Fruit fly (Drosophila melanogaster): ENCODE data around the gene CG12659.

The CG12659 gene

DNA sequence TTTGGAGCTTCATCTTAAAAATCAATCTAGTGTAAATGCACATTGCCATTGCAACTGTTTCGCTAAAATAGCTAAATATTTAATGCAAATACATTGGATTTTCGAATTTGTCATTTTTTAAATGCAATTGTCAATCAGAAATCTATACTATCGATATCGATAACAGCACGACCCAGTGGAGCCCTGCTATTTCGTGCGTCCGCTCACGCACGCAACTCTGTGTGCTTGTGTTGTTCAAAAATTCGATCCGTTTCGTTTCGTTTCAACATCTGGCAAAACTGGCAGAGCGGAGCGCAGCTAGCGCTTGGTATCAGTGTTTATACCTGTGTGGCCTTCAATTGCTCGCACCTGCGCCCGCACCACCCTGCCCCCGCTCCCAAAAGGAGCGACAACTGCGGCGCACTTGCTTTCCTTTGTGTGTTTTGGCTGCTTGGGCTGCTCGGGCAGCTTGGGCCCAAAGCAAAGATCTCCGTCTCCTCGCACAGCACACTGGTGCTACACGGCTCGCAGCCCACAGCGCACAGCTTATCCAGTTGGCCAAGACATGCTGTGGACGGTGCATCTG, 2.8 kb downstream of the CG12659 start, which contains the start of gene CG12081:
TSS of gene CG12081 (plus strand) at position 205 of the 565 bp plus-strand sequence.
- TF ChIP-seq CG17801 (GFP tag; optimal IDR thresholded peaks at IDR 0.05; ENCODE audit: partially characterized antibody): peak; percentile 19

DNA sequence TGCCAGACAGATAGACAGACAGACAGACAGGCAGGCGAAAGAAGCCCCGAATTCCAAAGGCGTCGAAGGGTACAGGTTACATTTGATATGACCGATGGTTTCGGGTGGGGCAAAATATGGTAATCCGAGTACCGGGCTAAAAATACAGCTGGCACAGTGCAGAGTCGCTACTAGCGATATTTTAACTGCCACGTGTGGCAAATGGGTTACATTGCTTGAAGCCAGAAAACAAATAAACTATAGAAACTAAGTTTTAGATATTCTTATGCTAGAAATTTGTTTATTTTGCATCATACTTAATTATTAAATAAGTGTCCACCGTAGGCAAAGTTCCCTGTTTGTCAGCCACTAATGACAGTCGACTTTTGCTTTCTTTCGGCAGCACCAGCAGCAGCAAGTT, 8.4 kb downstream of the CG12659 start:
- TF ChIP-seq CG17801 (GFP tag; optimal IDR thresholded peaks at IDR 0.05; ENCODE audit: partially characterized antibody): no peak

DNA sequence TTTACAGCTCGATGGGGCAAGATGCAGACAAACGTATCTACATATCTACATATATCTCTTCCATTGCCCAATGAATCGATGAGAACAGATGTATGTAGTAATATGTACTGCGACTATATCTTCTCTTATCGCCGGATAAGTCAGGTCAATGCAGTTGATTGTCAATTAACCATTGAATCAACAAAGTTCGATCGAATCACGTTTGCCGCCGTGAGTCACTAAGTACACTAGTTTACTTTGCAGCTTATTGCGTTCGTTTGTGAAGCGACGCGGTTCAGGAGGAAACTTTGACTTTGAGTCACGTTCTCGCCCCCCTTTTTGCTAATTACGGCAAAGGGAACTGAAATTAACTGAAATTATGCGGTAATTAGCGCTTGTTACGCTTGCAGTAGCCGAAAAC, 10.7 kb downstream of the CG12659 start:
- TF ChIP-seq CG17801 (GFP tag; optimal IDR thresholded peaks at IDR 0.05; ENCODE audit: partially characterized antibody): no peak

dm6 chrX:8579875-8580274, 11.7 kb downstream of the CG12659 start:
- no peak for TF ChIP-seq CG17801 (GFP tag; optimal IDR thresholded peaks at IDR 0.05; ENCODE audit: partially characterized antibody)

DNA sequence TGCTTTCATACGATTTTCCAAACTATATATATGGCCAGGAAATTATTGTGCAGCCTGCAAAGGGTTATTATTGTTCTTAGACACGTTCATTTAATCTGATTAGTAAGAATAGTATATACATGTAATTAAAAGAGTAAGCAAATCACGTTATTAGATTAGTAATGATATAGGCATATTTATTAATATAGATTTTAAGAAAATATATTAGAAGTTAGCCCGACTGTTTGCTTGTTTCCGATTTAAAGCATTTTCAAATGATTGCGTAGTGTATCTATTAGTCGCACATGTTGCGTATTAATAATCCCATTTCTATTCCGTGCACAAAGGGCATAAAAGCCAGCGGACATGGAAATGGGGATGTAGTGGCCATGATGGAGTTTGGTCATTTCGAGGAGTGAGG, 12.4 kb downstream of the CG12659 start:
- no peak for TF ChIP-seq CG17801 (GFP tag; optimal IDR thresholded peaks at IDR 0.05; ENCODE audit: partially characterized antibody)

DNA sequence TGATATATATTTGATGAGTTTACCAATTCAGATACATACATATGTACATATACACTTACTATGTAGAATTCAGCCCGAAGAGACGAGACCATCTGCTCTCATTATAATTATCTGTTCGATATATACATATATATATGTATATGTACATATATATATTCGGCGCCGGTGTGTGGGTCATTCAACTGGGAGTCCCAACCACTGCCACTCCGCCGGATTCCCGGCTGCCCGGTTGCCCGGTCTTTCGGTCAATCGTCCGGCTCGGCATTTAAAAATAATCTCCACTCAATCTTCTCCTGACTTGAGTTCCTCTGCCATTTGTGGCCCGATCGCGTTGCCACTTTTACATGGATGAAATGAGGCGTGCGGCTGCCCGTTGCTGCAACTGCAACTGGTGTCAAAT, 14.9 kb downstream of the CG12659 start:
- TF ChIP-seq CG17801 (GFP tag; optimal IDR thresholded peaks at IDR 0.05; ENCODE audit: partially characterized antibody): no peak

- TF ChIP-seq CG17801 (GFP tag; optimal IDR thresholded peaks at IDR 0.05; ENCODE audit: partially characterized antibody): peak; percentile 78
These were observed 16.7 kb downstream of the CG12659 start for dm6 chrX:8574672-8575350.

DNA sequence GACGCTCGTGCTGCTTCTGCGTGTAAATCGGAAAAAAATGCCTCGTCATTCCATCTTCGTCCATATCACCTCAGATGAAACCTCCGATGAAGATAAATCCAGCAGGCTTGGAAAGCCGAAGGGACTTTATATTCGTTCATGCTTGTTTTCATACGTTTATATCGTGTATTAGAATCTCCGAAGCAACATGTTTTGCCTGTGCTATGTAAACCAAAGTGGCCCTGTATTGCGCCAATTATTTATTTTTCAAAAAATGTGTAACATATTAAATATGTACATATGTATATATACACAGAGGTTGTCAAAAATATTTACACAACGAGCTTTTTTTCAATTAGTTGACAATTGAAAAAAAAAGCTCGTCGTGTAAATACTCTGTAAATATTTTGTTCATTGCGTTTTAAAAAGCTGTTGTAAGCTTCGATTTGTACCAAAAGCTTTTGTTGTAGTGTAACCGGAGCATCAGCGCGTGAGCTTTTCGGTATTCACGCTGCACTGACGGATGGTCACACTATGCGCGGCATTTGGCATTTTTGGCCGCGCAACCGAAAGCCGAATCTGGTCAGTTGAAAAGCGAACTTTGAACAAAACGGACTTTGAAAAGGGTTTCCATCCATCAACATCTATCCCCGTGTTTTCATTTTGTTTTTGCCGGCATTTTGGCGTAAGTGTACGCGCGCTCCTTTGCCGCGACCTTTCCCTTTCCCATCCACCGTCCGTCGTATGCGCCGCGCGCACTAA, 17.6 kb downstream of the CG12659 start, which contains the start of gene CG12065:
TSS of gene CG12065 (plus strand) at position 563 of the 741 bp plus-strand sequence.
- TF ChIP-seq CG17801 (GFP tag; optimal IDR thresholded peaks at IDR 0.05; ENCODE audit: partially characterized antibody): peak; percentile 54

DNA sequence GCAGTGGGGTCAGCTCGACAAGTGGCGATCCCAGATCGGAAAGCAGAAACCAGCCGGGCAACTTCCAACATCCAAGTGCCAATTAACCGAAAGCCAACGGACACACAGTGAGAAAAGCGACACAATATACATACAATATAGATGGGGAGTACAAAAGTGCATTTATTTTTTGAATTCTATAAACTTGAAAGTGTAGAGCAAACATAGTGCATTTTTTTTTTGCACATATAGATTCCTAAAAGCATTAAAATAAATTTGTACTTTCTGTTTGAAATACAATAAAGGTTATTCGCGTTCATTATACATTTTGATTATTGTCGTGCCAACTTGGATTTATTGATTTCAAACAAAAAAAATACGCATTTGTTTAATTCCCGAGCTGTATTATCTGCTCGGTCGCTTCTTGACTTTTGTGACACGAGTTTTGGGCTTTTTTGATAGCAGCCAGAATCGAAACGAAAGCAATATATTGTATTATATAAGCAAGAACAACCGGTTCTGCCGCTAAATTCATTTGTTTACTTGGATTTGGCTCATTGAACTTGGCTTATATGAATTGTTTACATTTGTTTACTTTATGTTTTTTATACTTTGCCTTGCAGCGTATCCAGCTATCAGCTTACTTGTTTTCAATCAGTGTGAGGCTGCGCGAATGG, 18.5 kb downstream of the CG12659 start, which contains the start of gene spirit:
TSS of gene spirit (minus strand) at position 655 of the 656 bp plus-strand sequence.
- TF ChIP-seq CG17801 (GFP tag; optimal IDR thresholded peaks at IDR 0.05; ENCODE audit: partially characterized antibody): no peak

dm6 chrX:8571936-8572335, 19.6 kb downstream of the CG12659 start:
- TF ChIP-seq CG17801 (GFP tag; optimal IDR thresholded peaks at IDR 0.05; ENCODE audit: partially characterized antibody): no peak

DNA sequence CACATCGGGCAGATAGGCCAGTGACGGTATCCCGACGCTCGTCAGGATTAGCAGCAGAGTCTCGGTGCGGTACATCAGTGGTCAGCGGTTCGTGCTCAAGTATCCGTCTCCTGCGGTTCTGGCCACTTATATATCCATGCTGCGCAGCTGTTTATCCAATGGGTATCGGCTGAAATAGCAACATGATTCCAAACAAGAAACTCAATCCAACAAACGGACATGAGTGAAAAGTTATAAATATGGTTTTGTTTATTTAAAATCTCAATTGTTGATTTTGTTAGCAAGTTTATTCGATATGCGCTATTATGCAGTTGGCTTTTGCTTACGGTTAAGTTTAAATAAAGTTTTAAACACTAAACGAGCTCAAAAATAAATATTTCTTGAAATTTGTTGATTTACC, 20.7 kb downstream of the CG12659 start, which contains the start of gene CG12111:
TSS of gene CG12111 (minus strand) at position 101 of the 400 bp plus-strand sequence.
- TF ChIP-seq CG17801 (GFP tag; optimal IDR thresholded peaks at IDR 0.05; ENCODE audit: partially characterized antibody): no peak

dm6 chrX:8569639-8570038, 21.9 kb downstream of the CG12659 start:
- no peak for TF ChIP-seq CG17801 (GFP tag; optimal IDR thresholded peaks at IDR 0.05; ENCODE audit: partially characterized antibody)

DNA sequence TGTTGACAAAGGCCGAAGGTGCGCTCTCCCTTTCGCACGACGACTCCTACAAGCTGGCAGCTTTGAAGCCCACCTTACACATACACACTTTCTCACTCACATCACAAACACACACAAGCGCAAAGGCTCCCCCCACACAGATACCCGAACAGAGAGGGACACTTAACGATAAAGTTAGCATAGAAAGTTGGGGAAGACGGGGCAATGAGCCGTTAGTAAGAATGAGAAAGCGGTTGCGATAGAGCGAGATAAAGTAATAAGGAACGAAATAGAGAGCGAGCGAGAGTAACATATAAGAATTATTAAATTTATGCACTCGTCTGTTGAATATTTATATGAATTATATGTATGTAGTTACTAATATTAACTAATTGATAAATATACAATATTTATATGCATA, 22.5 kb downstream of the CG12659 start:
- no peak for TF ChIP-seq CG17801 (GFP tag; optimal IDR thresholded peaks at IDR 0.05; ENCODE audit: partially characterized antibody)

DNA sequence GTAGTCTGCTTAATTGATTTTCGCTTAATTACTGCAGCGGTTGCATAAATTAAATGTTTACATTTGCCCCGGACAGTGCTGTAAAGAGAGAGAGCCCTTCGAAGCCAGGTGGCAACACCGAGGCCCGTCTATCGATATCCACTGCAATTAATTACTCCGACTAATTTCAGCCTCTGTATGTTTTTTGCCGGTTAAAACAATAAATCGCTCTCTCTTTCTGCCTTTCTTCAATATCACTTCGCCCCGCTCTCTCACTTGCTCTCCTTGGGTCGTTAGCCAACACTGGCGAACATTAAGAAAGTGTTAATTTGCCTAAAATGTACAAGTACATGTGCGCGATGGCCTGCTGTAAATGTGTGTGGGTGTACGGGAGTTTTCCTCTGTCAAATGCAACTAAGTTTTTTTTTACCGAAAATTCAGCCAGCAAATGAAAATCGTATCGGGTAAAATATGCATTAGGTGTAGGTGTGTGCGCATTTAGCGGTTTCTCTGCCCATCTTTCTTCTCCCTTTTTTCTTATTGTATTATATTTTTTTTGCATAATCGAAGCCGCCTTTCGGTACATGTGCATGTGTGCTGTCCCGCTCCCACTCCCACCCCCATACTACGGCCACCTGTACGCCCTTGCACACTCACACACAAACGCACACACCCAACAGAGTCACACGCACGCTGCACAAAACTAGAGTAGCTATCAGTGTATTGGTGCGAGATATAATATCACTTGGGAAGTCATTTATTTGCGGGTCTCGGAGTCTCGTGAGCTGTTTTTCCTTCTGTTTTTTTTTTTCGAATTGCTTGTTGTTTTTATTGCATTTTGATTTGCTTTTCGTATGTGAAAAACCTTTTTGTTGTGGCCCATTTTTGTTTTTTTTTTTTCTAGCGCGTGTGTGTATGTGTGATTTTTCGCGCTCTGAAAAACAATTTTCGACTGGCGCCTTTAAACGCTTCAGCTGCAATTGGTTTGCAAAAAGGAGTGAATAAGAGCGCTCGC, 29.8 kb downstream of the CG12659 start:
- TF ChIP-seq CG17801 (GFP tag; optimal IDR thresholded peaks at IDR 0.05; ENCODE audit: partially characterized antibody): no peak
